Worm (Caenorhabditis elegans) whole organism, L4 larva: Measurements from ENCODE around the gene daf-1.

Source experiments
- F26F4.8 ChIP-seq: fragments of 200-800 bp; sonication (Bioruptor generic); conservative IDR thresholded peaks from 2 replicates; pipeline ENCODE4 v1.3.6; 2022; ENCODE audit warnings: missing genetic modification characterization, missing compliant biosample characterization
- F49E8.2 ChIP-seq: sonication (generic microtip); optimal IDR thresholded peaks from 2 replicates; lab custom pipeline; 2016; ENCODE audit warnings: missing compliant biosample characterization, mild to moderate bottlenecking, missing genetic modification characterization, borderline replicate concordance
- T20F7.1 ChIP-seq: fragments of 200-800 bp; sonication (Bioruptor generic); optimal IDR thresholded peaks from 2 replicates; lab custom pipeline; 2018; ENCODE audit warnings: mild to moderate bottlenecking, missing genetic modification characterization, missing compliant biosample characterization
- T26A8.4 ChIP-seq: fragments of 200-800 bp; sonication (Bioruptor generic); IDR thresholded peaks from 2 replicates; pipeline ENCODE4 v1.3.6; 2022; ENCODE audit warnings: missing genetic modification characterization, missing compliant biosample characterization
- Y48G9A.11 ChIP-seq: fragments of 200-800 bp; sonication (Bioruptor generic); IDR thresholded peaks from 2 replicates; pipeline ENCODE4 v1.3.6; 2022; ENCODE audit warnings: missing genetic modification reagents, missing genetic modification characterization, missing compliant biosample characterization
- Y5F2A.4 ChIP-seq: fragments of 200-800 bp; sonication (Bioruptor generic); optimal IDR thresholded peaks from 2 replicates; lab custom pipeline; 2018; ENCODE audit warnings: mild to moderate bottlenecking, missing genetic modification characterization, missing compliant biosample characterization
- Y75B8A.6 ChIP-seq: fragments of 200-800 bp; sonication (Bioruptor generic); IDR thresholded peaks from 2 replicates; pipeline ENCODE4 v1.3.6; 2022; ENCODE audit warnings: missing genetic modification reagents, missing genetic modification characterization, missing compliant biosample characterization
- ZK337.2 ChIP-seq: fragments of 200-800 bp; sonication (Bioruptor generic); IDR thresholded peaks from 2 replicates; pipeline ENCODE4 v1.3.6; 2022; ENCODE audit warnings: missing genetic modification reagents, missing genetic modification characterization, missing compliant biosample characterization
- ceh-32 ChIP-seq: sonication (generic microtip); optimal IDR thresholded peaks from 2 replicates; lab custom pipeline; 2016; ENCODE audit warnings: mild to moderate bottlenecking, missing genetic modification characterization, missing compliant biosample characterization; ENCODE audit not compliant: poor library complexity
- ceh-62 ChIP-seq: sonication (generic microtip); optimal IDR thresholded peaks from 2 replicates; lab custom pipeline; 2017; ENCODE audit warnings: missing biosample characterization, missing genetic modification characterization
- ctbp-1 ChIP-seq: fragments of 200-800 bp; sonication (Bioruptor generic); IDR thresholded peaks from 2 replicates; pipeline ENCODE4 v1.3.6; 2022; ENCODE audit warnings: missing genetic modification reagents, missing genetic modification characterization, missing compliant biosample characterization
- daf-16 ChIP-seq, 3 experiments: sonication (generic microtip); optimal IDR thresholded peaks; 2 replicates each; lab custom pipeline; 2016 to 2017; ENCODE audit warnings: missing genetic modification characterization in 3 of 3, missing genetic modification reagents in 3 of 3, mild to moderate bottlenecking in 2 of 3, missing compliant biosample characterization in 2 of 3, missing biosample characterization in 1 of 3, moderate library complexity in 1 of 3
- daf-19 ChIP-seq: fragments of 200-800 bp; sonication (Bioruptor generic); conservative IDR thresholded peaks from 2 replicates; pipeline ENCODE4 v1.3.6; 2022; ENCODE audit warnings: missing genetic modification characterization, missing compliant biosample characterization
- daf-8 ChIP-seq: fragments of 200-800 bp; sonication (Bioruptor generic); IDR thresholded peaks from 2 replicates; pipeline ENCODE4 v1.3.6; 2022; ENCODE audit warnings: missing genetic modification characterization, missing compliant biosample characterization
- dmd-8 ChIP-seq: fragments of 200-800 bp; sonication (Bioruptor generic); IDR thresholded peaks from 2 replicates; pipeline ENCODE4 v1.3.6; 2022; ENCODE audit warnings: missing genetic modification characterization, missing compliant biosample characterization
- dmd-9 ChIP-seq: fragments of 200-800 bp; sonication (Bioruptor generic); IDR thresholded peaks from 2 replicates; pipeline ENCODE4 v1.3.6; 2022; ENCODE audit warnings: missing genetic modification reagents, missing genetic modification characterization, missing compliant biosample characterization
- dpl-1 ChIP-seq: fragments of 150-350 bp; optimal IDR thresholded peaks from 2 replicates; lab custom pipeline; 2014; ENCODE audit warnings: missing biosample characterization, missing genetic modification reagents, missing genetic modification characterization
- egl-27 ChIP-seq: sonication (generic microtip); optimal IDR thresholded peaks from 3 replicates; lab custom pipeline; 2017; ENCODE audit warnings: missing biosample characterization, missing genetic modification reagents, missing genetic modification characterization
- egl-43 ChIP-seq: fragments of 200-800 bp; sonication (Bioruptor generic); IDR thresholded peaks from 2 replicates; pipeline ENCODE4 v1.3.6; 2022; ENCODE audit warnings: missing genetic modification reagents, missing genetic modification characterization, missing compliant biosample characterization
- gei-8 ChIP-seq: fragments of 200-800 bp; sonication (Bioruptor generic); optimal IDR thresholded peaks from 2 replicates; lab custom pipeline; 2018; ENCODE audit warnings: mild to moderate bottlenecking, missing genetic modification characterization, missing compliant biosample characterization
- hif-1 ChIP-seq, 2 experiments: sonication (generic microtip); optimal IDR thresholded peaks; 2 replicates each; lab custom pipeline; 2016 to 2017; ENCODE audit warnings: missing compliant biosample characterization in 2 of 2, missing genetic modification characterization in 2 of 2, missing genetic modification reagents in 2 of 2, missing genotype in 2 of 2, mild to moderate bottlenecking in 1 of 2
- hlh-11 ChIP-seq: fragments of 200-800 bp; sonication (Bioruptor generic); optimal IDR thresholded peaks from 2 replicates; lab custom pipeline; 2018; ENCODE audit warnings: mild to moderate bottlenecking, missing genetic modification characterization, missing compliant biosample characterization
- hlh-30 ChIP-seq: sonication (generic microtip); optimal IDR thresholded peaks from 2 replicates; lab custom pipeline; 2017; ENCODE audit warnings: antibody characterized with exemption, mild to moderate bottlenecking, missing genetic modification characterization, missing compliant biosample characterization; ENCODE audit not compliant: insufficient read depth
- lim-7 ChIP-seq: fragments of 200-800 bp; sonication (Bioruptor generic); IDR thresholded peaks from 2 replicates; pipeline ENCODE4 v1.3.6; 2022; ENCODE audit warnings: missing genetic modification characterization, missing compliant biosample characterization
- lin-1 ChIP-seq: fragments of 200-800 bp; sonication (Bioruptor generic); IDR thresholded peaks from 2 replicates; pipeline ENCODE4 v1.3.6; 2022; ENCODE audit warnings: missing genetic modification reagents, missing genetic modification characterization, missing compliant biosample characterization
- madf-9 ChIP-seq: fragments of 200-800 bp; sonication (Bioruptor generic); conservative IDR thresholded peaks from 2 replicates; pipeline ENCODE4 v1.3.6; 2022; ENCODE audit warnings: missing genetic modification reagents, missing genetic modification characterization, missing compliant biosample characterization
- mdl-1 ChIP-seq, 2 experiments: fragments of 150-350 bp in 1 of 2; sonication (generic microtip) in 1 of 2; optimal IDR thresholded peaks; 2 replicates each; lab custom pipeline; 2014 to 2017; ENCODE audit warnings: missing biosample characterization in 2 of 2, missing genetic modification characterization in 2 of 2
- mep-1 ChIP-seq: fragments of 150-350 bp; sonication (generic microtip); optimal IDR thresholded peaks from 3 replicates; lab custom pipeline; 2014; ENCODE audit warnings: missing biosample characterization, missing genetic modification characterization
- mes-2 ChIP-seq: sonication (generic microtip); optimal IDR thresholded peaks from 2 replicates; lab custom pipeline; 2016; ENCODE audit warnings: missing genotype, mild to moderate bottlenecking, missing genetic modification characterization, missing compliant biosample characterization; ENCODE audit not compliant: poor library complexity, severe bottlenecking
- mxl-3 ChIP-seq: fragments of 200-800 bp; sonication (Bioruptor generic); optimal IDR thresholded peaks from 2 replicates; lab custom pipeline; 2018; ENCODE audit warnings: mild to moderate bottlenecking, missing genetic modification characterization, missing compliant biosample characterization
- nhr-10 ChIP-seq: fragments of 150-350 bp; optimal IDR thresholded peaks from 2 replicates; lab custom pipeline; 2014; ENCODE audit warnings: missing biosample characterization, missing genetic modification characterization
- nhr-102 ChIP-seq: sonication (generic microtip); optimal IDR thresholded peaks from 2 replicates; lab custom pipeline; 2016; ENCODE audit warnings: mild to moderate bottlenecking, missing genetic modification characterization, moderate library complexity, missing compliant biosample characterization
- nhr-11 ChIP-seq: fragments of 150-350 bp; optimal IDR thresholded peaks from 2 replicates; lab custom pipeline; 2014; ENCODE audit warnings: missing biosample characterization, missing genetic modification characterization
- nhr-111 ChIP-seq: fragments of 200-800 bp; sonication (Bioruptor generic); optimal IDR thresholded peaks from 2 replicates; lab custom pipeline; 2018; ENCODE audit warnings: mild to moderate bottlenecking, missing genetic modification characterization, missing compliant biosample characterization
- nhr-237 ChIP-seq: sonication (generic microtip); optimal IDR thresholded peaks from 2 replicates; lab custom pipeline; 2017; ENCODE audit warnings: missing biosample characterization, missing genetic modification characterization
- nhr-28 ChIP-seq: fragments of 150-350 bp; optimal IDR thresholded peaks from 2 replicates; lab custom pipeline; 2014; ENCODE audit warnings: missing biosample characterization, missing genetic modification characterization
- nhr-41 ChIP-seq: fragments of 200-800 bp; sonication (Bioruptor generic); IDR thresholded peaks from 2 replicates; pipeline ENCODE4 v1.3.6; 2022; ENCODE audit warnings: missing genetic modification reagents, missing genetic modification characterization, missing compliant biosample characterization
- nhr-48 ChIP-seq: sonication (generic microtip); optimal IDR thresholded peaks from 2 replicates; lab custom pipeline; 2016; ENCODE audit warnings: mild to moderate bottlenecking, missing genetic modification characterization, missing compliant biosample characterization
- nhr-77 ChIP-seq: fragments of 150-350 bp; optimal IDR thresholded peaks from 2 replicates; lab custom pipeline; 2014; ENCODE audit warnings: missing biosample characterization, missing genetic modification characterization
- pha-4 ChIP-seq, 2 experiments: fragments of 150-350 bp in 1 of 2; fragments of 200-800 bp in 1 of 2; sonication (Bioruptor generic) in 1 of 2; IDR thresholded peaks in 1 of 2; optimal IDR thresholded peaks in 1 of 2; 2 replicates each; pipeline versions ENCODE4 v1.3.6 to Lab custom; 2014 to 2022; ENCODE audit warnings: missing genetic modification characterization in 2 of 2, missing genetic modification reagents in 2 of 2, missing biosample characterization in 1 of 2, missing compliant biosample characterization in 1 of 2
- php-3 ChIP-seq: fragments of 200-800 bp; sonication (Bioruptor generic); IDR thresholded peaks from 2 replicates; pipeline ENCODE4 v1.3.6; 2022; ENCODE audit warnings: missing genetic modification reagents, missing genetic modification characterization, missing compliant biosample characterization
- rbr-2 ChIP-seq: sonication (generic microtip); optimal IDR thresholded peaks from 2 replicates; lab custom pipeline; 2016; ENCODE audit warnings: missing genotype, missing genetic modification characterization, missing compliant biosample characterization
- set-16 ChIP-seq: fragments of 200-800 bp; sonication (Bioruptor generic); IDR thresholded peaks from 2 replicates; pipeline ENCODE4 v1.3.6; 2022; ENCODE audit warnings: missing genetic modification reagents, missing genetic modification characterization, missing compliant biosample characterization
- spr-3 ChIP-seq: fragments of 200-800 bp; sonication (Bioruptor generic); optimal IDR thresholded peaks from 2 replicates; lab custom pipeline; 2018; ENCODE audit warnings: mild to moderate bottlenecking, missing genetic modification characterization, missing compliant biosample characterization
- tra-1 ChIP-seq: fragments of 200-800 bp; sonication (Bioruptor generic); IDR thresholded peaks from 2 replicates; pipeline ENCODE4 v1.3.6; 2022; ENCODE audit warnings: missing genetic modification reagents, missing genetic modification characterization, missing compliant biosample characterization
- unc-130 ChIP-seq: sonication (generic microtip); optimal IDR thresholded peaks from 2 replicates; lab custom pipeline; 2016; ENCODE audit warnings: missing genetic modification reagents, missing genetic modification characterization, missing compliant biosample characterization
- vab-7 ChIP-seq: fragments of 200-800 bp; sonication (Bioruptor generic); IDR thresholded peaks from 2 replicates; pipeline ENCODE4 v1.3.6; 2022; ENCODE audit warnings: missing genetic modification reagents, missing genetic modification characterization, missing compliant biosample characterization
- zip-11 ChIP-seq: fragments of 200-800 bp; sonication (Bioruptor generic); IDR thresholded peaks from 2 replicates; pipeline ENCODE4 v1.3.6; 2022; ENCODE audit warnings: missing genetic modification characterization, missing compliant biosample characterization

daf-1 gene

DNA sequence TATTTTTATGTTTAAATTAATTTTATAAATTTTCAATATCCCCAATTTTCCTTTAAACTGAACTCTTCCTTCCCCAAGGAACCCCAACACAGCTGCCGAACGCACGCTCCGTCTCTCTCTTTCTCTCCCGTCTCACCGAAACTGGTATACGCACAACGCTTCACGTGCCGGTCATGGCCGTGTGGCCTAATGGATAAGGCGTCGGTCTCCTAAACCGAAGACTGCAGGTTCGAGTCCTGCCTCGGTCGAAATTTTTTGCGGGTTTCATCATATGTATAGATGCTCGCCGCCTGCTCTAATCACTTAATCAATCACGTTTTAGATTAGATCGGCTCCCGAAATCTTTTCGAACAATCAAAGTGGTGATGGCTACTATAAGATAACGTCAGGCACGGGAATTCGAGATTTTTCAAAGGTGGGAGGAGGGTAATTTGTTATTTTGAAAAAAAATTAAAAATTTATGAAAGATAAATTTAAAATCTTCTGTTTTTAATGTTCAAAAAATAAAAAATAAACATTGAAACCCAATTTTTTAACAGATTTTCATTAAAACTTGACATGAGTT is 11.7 kb downstream of the daf-1 start (continued):
- TF ChIP-seq ceh-62 (tag; lab: Kevin White, UChicago) (no peak), madf-9 (GFP tag; lab: Robert Waterston, UW) (peak; percentile 83), rbr-2 (peak; percentile 60), pha-4 (GFP tag; IDR thresholded peaks at IDR 0.05; lab: Robert Waterston, UW) (peak; percentile 89), pha-4 (tag; optimal IDR thresholded peaks at IDR 0.05; lab: Kevin White, UChicago) (no peak), ceh-32 (tag; lab: Kevin White, UChicago) (no peak), hif-1 (tag; optimal IDR thresholded peaks at IDR 0.05; lab: Kevin White, UChicago) (peak in 1 of 2 experiments; percentile 75), daf-8 (GFP tag; lab: Robert Waterston, UW) (no peak), F49E8.2 (no peak), T20F7.1 (no peak), unc-130 (GFP tag; lab: Kevin White, UChicago) (peak; percentile 62), F26F4.8 (peak; percentile 74; the same call in 1 of the 2 replicates), ZK337.2 (GFP tag; lab: Robert Waterston, UW) (peak; percentile 81; the same call in 1 of the 2 replicates), dpl-1 (no peak), mes-2 (peak; percentile 79), nhr-111 (GFP tag; lab: Kevin White, UChicago) (no peak), Y48G9A.11 (peak; percentile 56), egl-27 (tag; lab: Kevin White, UChicago) (no peak), nhr-237 (no peak), ctbp-1 (peak; percentile 76), nhr-28 (tag; lab: Kevin White, UChicago) (peak; percentile 8), Y75B8A.6 (peak; percentile 70; the same call in 1 of the 2 replicates), daf-19 (GFP tag; lab: Robert Waterston, UW) (peak; percentile 51; the same call in 1 of the 2 replicates), set-16 (GFP tag; lab: Robert Waterston, UW) (peak; percentile 57), nhr-11 (tag; lab: Kevin White, UChicago) (peak; percentile 62), lim-7 (peak; percentile 91), nhr-48 (tag; lab: Kevin White, UChicago) (no peak), php-3 (GFP tag; lab: Robert Waterston, UW) (peak; percentile 64), vab-7 (GFP tag; lab: Robert Waterston, UW) (peak; percentile 90), Y5F2A.4 (GFP tag; lab: Kevin White, UChicago) (peak; percentile 22), T26A8.4 (GFP tag; lab: Robert Waterston, UW) (peak; percentile 57; the same call in 1 of the 2 replicates), tra-1 (peak; percentile 77; the same call in 1 of the 2 replicates), zip-11 (0 out of 2 replicates have a peak, but pooled peaks have one; percentile 21), dmd-8 (GFP tag; lab: Robert Waterston, UW) (peak; percentile 86), lin-1 (GFP tag; lab: Robert Waterston, UW) (peak; percentile 68; the same call in 1 of the 2 replicates), mep-1 (tag; lab: Kevin White, UChicago) (peak; percentile 73), nhr-41 (GFP tag; lab: Robert Waterston, UW) (peak; percentile 56; the same call in 1 of the 2 replicates), hlh-11 (peak; percentile 64), nhr-10 (tag; lab: Kevin White, UChicago) (no peak), daf-16 (GFP tag; optimal IDR thresholded peaks at IDR 0.05; lab: Kevin White, UChicago) (peak in 1 of 2 experiments; percentile 73), daf-16 (tag; optimal IDR thresholded peaks at IDR 0.05; lab: Kevin White, UChicago) (no peak), mxl-3 (GFP tag; lab: Kevin White, UChicago) (peak; percentile 72), nhr-77 (tag; lab: Kevin White, UChicago) (no peak), mdl-1 (tag; optimal IDR thresholded peaks at IDR 0.05; lab: Kevin White, UChicago) (peak; percentile 63 to 97), egl-43 (GFP tag; lab: Robert Waterston, UW) (peak; percentile 92), hlh-30 (tag; lab: Kevin White, UChicago) (peak; percentile 84), gei-8 (GFP tag; lab: Kevin White, UChicago) (peak; percentile 40), spr-3 (peak; percentile 66), nhr-102 (tag; lab: Kevin White, UChicago) (no peak), dmd-9 (GFP tag; lab: Robert Waterston, UW) (0 out of 2 replicates have a peak, but pooled peaks have one; percentile 51)
